Worm (Caenorhabditis elegans) whole organism, late embryonic: Measurements from ENCODE around the gene clec-223.

ENCODE experiments used
- T23F11.4 ChIP-seq: fragments of 200-800 bp; sonication (Bioruptor generic); optimal IDR thresholded peaks from 2 replicates; lab custom pipeline; 2018; ENCODE audit warnings: mild to moderate bottlenecking, missing genetic modification characterization, missing compliant biosample characterization
- ama-1 ChIP-seq: fragments of 150-350 bp; optimal IDR thresholded peaks from 2 replicates; lab custom pipeline; 2014
- ceh-22 ChIP-seq: sonication (generic microtip); optimal IDR thresholded peaks from 2 replicates; lab custom pipeline; 2017; ENCODE audit warnings: missing biosample characterization, missing genetic modification characterization
- dmd-4 ChIP-seq: sonication (generic microtip); optimal IDR thresholded peaks from 2 replicates; lab custom pipeline; 2016; ENCODE audit warnings: borderline replicate concordance, missing genetic modification characterization, missing compliant biosample characterization
- hlh-13 ChIP-seq: fragments of 200-800 bp; sonication (Bioruptor generic); optimal IDR thresholded peaks from 2 replicates; lab custom pipeline; 2018; ENCODE audit warnings: mild to moderate bottlenecking, missing genetic modification characterization, missing compliant biosample characterization
- hlh-8 ChIP-seq: sonication (generic microtip); optimal IDR thresholded peaks from 2 replicates; lab custom pipeline; 2016; ENCODE audit warnings: missing genotype, missing genetic modification characterization, missing compliant biosample characterization
- pha-4 ChIP-seq: fragments of 150-350 bp; optimal IDR thresholded peaks from 2 replicates; lab custom pipeline; 2018; ENCODE audit warnings: missing biosample characterization, missing genetic modification reagents, missing genetic modification characterization
- sox-4 ChIP-seq: sonication (generic microtip); optimal IDR thresholded peaks from 2 replicates; lab custom pipeline; 2017; ENCODE audit warnings: mild to moderate bottlenecking, missing genetic modification characterization, inconsistent platforms, missing compliant biosample characterization
- unc-42 ChIP-seq: sonication (generic microtip); optimal IDR thresholded peaks from 2 replicates; lab custom pipeline; 2016; ENCODE audit warnings: missing genotype, missing genetic modification characterization, missing compliant biosample characterization

ce11 chrV:11320860-11321259 is 47.9 kb downstream of the clec-223 start:
- TF ChIP-seq dmd-4: no peak
- no peak for TF ChIP-seq T23F11.4 (GFP tag; lab: Kevin White, UChicago)
- TF ChIP-seq pha-4: no peak
- TF ChIP-seq ama-1: no peak
- no peak for TF ChIP-seq hlh-8 (tag; lab: Kevin White, UChicago)
- TF ChIP-seq ceh-22 (tag; lab: Kevin White, UChicago): no peak
- TF ChIP-seq unc-42 (tag; lab: Kevin White, UChicago): no peak
- TF ChIP-seq hlh-13: no peak
- no peak for TF ChIP-seq sox-4 (tag; lab: Kevin White, UChicago)
